Worm (Caenorhabditis elegans): Measurements from ENCODE around the gene nlp-28.

DNA sequence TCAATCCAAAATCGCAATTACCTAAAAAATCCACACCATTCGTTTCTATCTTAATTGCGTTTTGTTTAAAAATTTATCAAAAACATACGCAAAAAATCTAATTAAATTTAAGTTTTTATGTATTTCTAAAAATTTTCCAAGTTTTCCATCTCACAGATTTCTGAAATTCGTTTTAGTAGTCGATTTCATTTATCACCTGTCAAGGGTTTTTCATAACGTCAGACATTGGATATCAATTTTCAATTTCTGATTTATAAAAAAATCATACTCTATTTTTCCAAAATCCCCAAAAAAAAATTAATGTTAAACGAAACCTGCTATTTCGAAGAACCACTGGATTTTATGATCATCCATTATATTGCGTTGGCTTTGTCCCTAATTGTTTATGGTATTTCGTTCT lies 22.5 kb downstream of the nlp-28 start, which contains the start of gene srh-4:
- TF ChIP-seq nhr-11 (tag; optimal IDR thresholded peaks at IDR 0.05), result no peak
- no peak for TF ChIP-seq egl-27 (tag; optimal IDR thresholded peaks at IDR 0.05)
- no peak for TF ChIP-seq ama-1 (optimal IDR thresholded peaks at IDR 0.05)
- no peak for TF ChIP-seq unc-39 (tag; optimal IDR thresholded peaks at IDR 0.05)
- TF ChIP-seq snpc-4 (tag; optimal IDR thresholded peaks at IDR 0.05), result no peak
- TF ChIP-seq ztf-11 (tag; optimal IDR thresholded peaks at IDR 0.05), result no peak
- no peak for TF ChIP-seq sma-3 (GFP tag; optimal IDR thresholded peaks at IDR 0.05)
- TF ChIP-seq zag-1 (tag; optimal IDR thresholded peaks at IDR 0.05), result no peak
- TF ChIP-seq nhr-237 (tag; optimal IDR thresholded peaks at IDR 0.05), result no peak
- no peak for TF ChIP-seq mdl-1 (tag; optimal IDR thresholded peaks at IDR 0.05)
